1 fruit fly cellular context compared by ENCODE assay signal in the genomic region with DNA sequence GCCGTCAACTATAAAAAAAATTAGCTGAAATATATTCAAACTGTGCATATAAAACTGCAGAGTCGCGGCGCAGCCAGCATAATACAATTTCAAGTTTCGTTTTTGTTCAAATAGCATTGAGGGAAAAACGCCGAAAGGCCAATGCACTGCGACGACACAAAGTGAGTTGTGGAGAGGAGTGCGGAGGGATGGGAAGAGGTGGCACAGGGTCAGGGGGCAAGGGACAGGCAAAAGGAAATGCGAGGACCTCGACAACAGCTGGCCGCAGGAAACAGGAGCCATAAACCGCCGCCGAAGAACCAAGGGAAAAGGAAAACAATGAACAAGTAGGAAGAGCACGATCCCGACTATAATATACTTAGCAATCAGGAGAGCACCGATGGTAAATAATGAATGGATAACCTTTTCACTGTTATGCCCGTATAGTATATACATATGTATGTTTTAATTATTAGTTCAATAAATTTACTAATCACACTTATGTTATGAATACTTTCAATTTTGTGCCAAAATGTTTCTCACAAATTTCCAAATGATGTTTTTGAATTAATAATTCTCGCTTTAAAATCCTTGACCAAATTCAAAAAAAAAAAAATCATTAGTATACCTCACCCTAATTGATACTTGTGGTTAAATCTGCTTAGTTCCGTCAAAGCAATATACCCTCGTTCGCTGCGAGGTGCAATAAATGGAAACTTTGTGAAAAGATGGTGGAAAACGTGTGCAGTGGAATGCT.
TF ChIP-seq lines count a peak whose summit lies in the region.

No protein-coding gene starts in this region.

TF ChIP-seq in whole organism, embryonic, 481 proteins besides CTCF, POLR2A, EP300 and RAD21 (continued from another document and continues in another):
- no peak for TF ChIP-seq NC2α (GFP tag; optimal IDR thresholded peaks at IDR 0.05; lab: Kevin White, UChicago)
- TF ChIP-seq CG43689 (GFP tag; IDR thresholded peaks at IDR 0.05; lab: Robert Waterston, UW), result no peak
- no peak for TF ChIP-seq HmgD (GFP tag; optimal IDR thresholded peaks at IDR 0.05; lab: Kevin White, UChicago)
- TF ChIP-seq CG11560 (tag; IDR thresholded peaks at IDR 0.05; lab: Robert Waterston, UW), result no peak
- peak; percentile 81 for TF ChIP-seq dmrt11E (tag; optimal IDR thresholded peaks at IDR 0.05; lab: Kevin White, UChicago)
- TF ChIP-seq zf30C (GFP tag; optimal IDR thresholded peaks at IDR 0.05; lab: Kevin White, UChicago), result no peak
- TF ChIP-seq pzg (GFP tag; optimal IDR thresholded peaks at IDR 0.05; lab: Kevin White, UChicago), result no peak
- TF ChIP-seq ken (GFP tag; IDR thresholded peaks at IDR 0.05; lab: Robert Waterston, UW), result no peak
- no peak for TF ChIP-seq CG11504 (tag; optimal IDR thresholded peaks at IDR 0.05; lab: Kevin White, UChicago)
- no peak for TF ChIP-seq Nf-YA (GFP tag; IDR thresholded peaks at IDR 0.05; lab: Robert Waterston, UW)
- TF ChIP-seq Scr (GFP tag; IDR thresholded peaks at IDR 0.05; lab: Robert Waterston, UW; ENCODE audit: partially characterized antibody), result no peak
- TF ChIP-seq jumu (GFP tag; optimal IDR thresholded peaks at IDR 0.05; lab: Kevin White, UChicago), result no peak
- no peak for TF ChIP-seq MESR4 (GFP tag; optimal IDR thresholded peaks at IDR 0.05; lab: Kevin White, UChicago)
- TF ChIP-seq CG9727 (GFP tag; optimal IDR thresholded peaks at IDR 0.05; lab: Kevin White, UChicago), result peak; percentile 79
- TF ChIP-seq chinmo (GFP tag; IDR thresholded peaks at IDR 0.05; lab: Robert Waterston, UW; ENCODE audit: partially characterized antibody), result no peak
- no peak for TF ChIP-seq ci (GFP tag; IDR thresholded peaks at IDR 0.05; lab: Robert Waterston, UW)
- TF ChIP-seq pb (GFP tag; optimal IDR thresholded peaks at IDR 0.05; lab: Kevin White, UChicago), result no peak
- no peak for TF ChIP-seq CG14965 (GFP tag; optimal IDR thresholded peaks at IDR 0.05; lab: Kevin White, UChicago; ENCODE audit: borderline replicate concordance)
- TF ChIP-seq CG3726 (GFP tag; IDR thresholded peaks at IDR 0.05; lab: Robert Waterston, UW), result no peak
- TF ChIP-seq wor (GFP tag; IDR thresholded peaks at IDR 0.05; lab: Robert Waterston, UW), result no peak
- TF ChIP-seq CG11085 (GFP tag; IDR thresholded peaks at IDR 0.05; lab: Robert Waterston, UW), result no peak
- no peak for TF ChIP-seq Pdp1 (GFP tag; optimal IDR thresholded peaks at IDR 0.05; lab: Kevin White, UChicago)
- no peak for TF ChIP-seq disco-r (GFP tag; optimal IDR thresholded peaks at IDR 0.05; lab: Kevin White, UChicago)
- TF ChIP-seq trem (tag; optimal IDR thresholded peaks at IDR 0.05; lab: Kevin White, UChicago), result no peak
- TF ChIP-seq CG15696 (tag; optimal IDR thresholded peaks at IDR 0.05; lab: Kevin White, UChicago), result peak; percentile 53
- no peak for TF ChIP-seq CG12155 (GFP tag; optimal IDR thresholded peaks at IDR 0.05; lab: Kevin White, UChicago)
- TF ChIP-seq hb (GFP tag; IDR thresholded peaks at IDR 0.05; lab: Robert Waterston, UW; ENCODE audit: partially characterized antibody), result no peak
- TF ChIP-seq klu (GFP tag; IDR thresholded peaks at IDR 0.05; lab: Robert Waterston, UW), result no peak
- TF ChIP-seq Dbx (GFP tag; IDR thresholded peaks at IDR 0.05; lab: Robert Waterston, UW), result no peak
- peak; percentile 25 for TF ChIP-seq CG2678 (tag; optimal IDR thresholded peaks at IDR 0.05; lab: Kevin White, UChicago)
- no peak for TF ChIP-seq h (optimal IDR thresholded peaks at IDR 0.05; lab: Kevin White, UChicago)
- no peak for TF ChIP-seq sqz (GFP tag; optimal IDR thresholded peaks at IDR 0.05; lab: Kevin White, UChicago)
- no peak for TF ChIP-seq lbe (GFP tag; optimal IDR thresholded peaks at IDR 0.05; lab: Kevin White, UChicago)
- no peak for TF ChIP-seq Atf-2 (GFP tag; optimal IDR thresholded peaks at IDR 0.05; lab: Kevin White, UChicago)
- TF ChIP-seq CG30403 (GFP tag; optimal IDR thresholded peaks at IDR 0.05; lab: Kevin White, UChicago), result peak; percentile 52
- TF ChIP-seq fd96Cb (tag; optimal IDR thresholded peaks at IDR 0.05; lab: Kevin White, UChicago), result peak; percentile 19
- peak in 1 of 2 experiments; percentile 42 for TF ChIP-seq bsh (GFP tag; optimal IDR thresholded peaks at IDR 0.05; lab: Kevin White, UChicago)
- peak; percentile 1 for TF ChIP-seq CG4820 (GFP tag; optimal IDR thresholded peaks at IDR 0.05; lab: Kevin White, UChicago)
- no peak for TF ChIP-seq repo (GFP tag; optimal IDR thresholded peaks at IDR 0.05; lab: Kevin White, UChicago)
- TF ChIP-seq CG1024 (GFP tag; IDR thresholded peaks at IDR 0.05; lab: Robert Waterston, UW), result no peak
- TF ChIP-seq chn (GFP tag; optimal IDR thresholded peaks at IDR 0.05; lab: Kevin White, UChicago), result no peak
- TF ChIP-seq CG2116 (GFP tag; optimal IDR thresholded peaks at IDR 0.05; lab: Kevin White, UChicago), result no peak
- peak; percentile 65; the same call in 1 of the 3 replicates for TF ChIP-seq CG2199 (GFP tag; IDR thresholded peaks at IDR 0.05; lab: Robert Waterston, UW)
- TF ChIP-seq Xbp1 (GFP tag; optimal IDR thresholded peaks at IDR 0.05; lab: Kevin White, UChicago), result peak; percentile 51
- no peak for TF ChIP-seq CG2129 (GFP tag; IDR thresholded peaks at IDR 0.05; lab: Robert Waterston, UW; ENCODE audit: partially characterized antibody)
- TF ChIP-seq CG5953 (GFP tag; IDR thresholded peaks at IDR 0.05; lab: Robert Waterston, UW), result no peak
- peak; percentile 55 for TF ChIP-seq CG18262 (tag; optimal IDR thresholded peaks at IDR 0.05; lab: Kevin White, UChicago)
- TF ChIP-seq Hr78 (GFP tag; optimal IDR thresholded peaks at IDR 0.05; lab: Kevin White, UChicago), result peak in 1 of 2 experiments; percentile 12
- no peak for TF ChIP-seq H2.0 (GFP tag; IDR thresholded peaks at IDR 0.05; lab: Robert Waterston, UW)
- no peak for TF ChIP-seq schlank (tag; optimal IDR thresholded peaks at IDR 0.05; lab: Kevin White, UChicago)
- TF ChIP-seq mam (GFP tag; optimal IDR thresholded peaks at IDR 0.05; lab: Kevin White, UChicago), result no peak
- no peak for TF ChIP-seq Dek (tag; optimal IDR thresholded peaks at IDR 0.05; lab: Kevin White, UChicago)
- TF ChIP-seq gce (GFP tag; IDR thresholded peaks at IDR 0.05; lab: Robert Waterston, UW), result no peak
- TF ChIP-seq CG31365 (tag; optimal IDR thresholded peaks at IDR 0.05; lab: Kevin White, UChicago), result no peak
- TF ChIP-seq CG8281 (tag; optimal IDR thresholded peaks at IDR 0.05; lab: Kevin White, UChicago), result no peak
- peak; percentile 55 for TF ChIP-seq row (GFP tag; IDR thresholded peaks at IDR 0.05; lab: Robert Waterston, UW)
- TF ChIP-seq stwl (tag; optimal IDR thresholded peaks at IDR 0.05; lab: Kevin White, UChicago), result no peak
- peak; percentile 54 for TF ChIP-seq dmrt99B (tag; optimal IDR thresholded peaks at IDR 0.05; lab: Kevin White, UChicago)
- peak; percentile 45 for TF ChIP-seq CG10209 (GFP tag; optimal IDR thresholded peaks at IDR 0.05; lab: Kevin White, UChicago)
- TF ChIP-seq CG9817 (tag; optimal IDR thresholded peaks at IDR 0.05; lab: Kevin White, UChicago), result no peak
- no peak for TF ChIP-seq corto (GFP tag; optimal IDR thresholded peaks at IDR 0.05; lab: Kevin White, UChicago)
- TF ChIP-seq Optix (GFP tag; IDR thresholded peaks at IDR 0.05; lab: Robert Waterston, UW), result no peak
- TF ChIP-seq CG13296 (GFP tag; optimal IDR thresholded peaks at IDR 0.05; lab: Kevin White, UChicago), result no peak
- TF ChIP-seq Awh (GFP tag; IDR thresholded peaks at IDR 0.05; lab: Robert Waterston, UW), result no peak
- no peak for TF ChIP-seq pita (GFP tag; optimal IDR thresholded peaks at IDR 0.05; lab: Kevin White, UChicago)
- TF ChIP-seq CG5245 (GFP tag; optimal IDR thresholded peaks at IDR 0.05; lab: Kevin White, UChicago), result no peak
- TF ChIP-seq org-1 (GFP tag; optimal IDR thresholded peaks at IDR 0.05; lab: Kevin White, UChicago), result no peak
- no peak for TF ChIP-seq ash1 (GFP tag; optimal IDR thresholded peaks at IDR 0.05; lab: Kevin White, UChicago)
- no peak for TF ChIP-seq Antp (GFP tag; optimal IDR thresholded peaks at IDR 0.05; lab: Kevin White, UChicago)
- no peak for TF ChIP-seq grn (GFP tag; optimal IDR thresholded peaks at IDR 0.05; lab: Kevin White, UChicago)
- TF ChIP-seq pnt (GFP tag; optimal IDR thresholded peaks at IDR 0.05; lab: Kevin White, UChicago), result no peak
- TF ChIP-seq CG8388 (GFP tag; optimal IDR thresholded peaks at IDR 0.05; lab: Kevin White, UChicago), result peak; percentile 52
- TF ChIP-seq CG8765 (GFP tag; IDR thresholded peaks at IDR 0.05; lab: Robert Waterston, UW), result no peak
- TF ChIP-seq D19A (tag; optimal IDR thresholded peaks at IDR 0.05; lab: Kevin White, UChicago), result no peak
- TF ChIP-seq Dp (GFP tag; optimal IDR thresholded peaks at IDR 0.05; lab: Kevin White, UChicago), result no peak
- TF ChIP-seq PHDP (tag; optimal IDR thresholded peaks at IDR 0.05; lab: Kevin White, UChicago), result no peak
- peak; percentile 1 for TF ChIP-seq Blimp-1 (GFP tag; optimal IDR thresholded peaks at IDR 0.05; lab: Kevin White, UChicago)
- no peak for TF ChIP-seq CG7271 (tag; optimal IDR thresholded peaks at IDR 0.05; lab: Kevin White, UChicago)
- TF ChIP-seq CG10543 (GFP tag; optimal IDR thresholded peaks at IDR 0.05; lab: Kevin White, UChicago), result no peak
- no peak for TF ChIP-seq CG12942 (GFP tag; optimal IDR thresholded peaks at IDR 0.05; lab: Kevin White, UChicago)
- TF ChIP-seq CG9609 (GFP tag; optimal IDR thresholded peaks at IDR 0.05; lab: Kevin White, UChicago), result no peak
- peak; percentile 48 for TF ChIP-seq CG7839 (tag; optimal IDR thresholded peaks at IDR 0.05; lab: Kevin White, UChicago)
- TF ChIP-seq CG15269 (tag; optimal IDR thresholded peaks at IDR 0.05; lab: Kevin White, UChicago), result no peak
- TF ChIP-seq oc (tag; optimal IDR thresholded peaks at IDR 0.05; lab: Kevin White, UChicago), result no peak
- no peak for TF ChIP-seq MBD-R2 (GFP tag; IDR thresholded peaks at IDR 0.05; lab: Robert Waterston, UW)
- no peak for TF ChIP-seq Bgb (GFP tag; IDR thresholded peaks at IDR 0.05; lab: Robert Waterston, UW; ENCODE audit: partially characterized antibody)
- no peak for TF ChIP-seq CG12744 (GFP tag; optimal IDR thresholded peaks at IDR 0.05; lab: Kevin White, UChicago)
- TF ChIP-seq CG18476 (GFP tag; optimal IDR thresholded peaks at IDR 0.05; lab: Kevin White, UChicago), result no peak
- TF ChIP-seq CG8089 (GFP tag; optimal IDR thresholded peaks at IDR 0.05; lab: Kevin White, UChicago), result no peak
- TF ChIP-seq CG6272 (GFP tag; IDR thresholded peaks at IDR 0.05; lab: Robert Waterston, UW), result no peak
- TF ChIP-seq MTF-1 (GFP tag; optimal IDR thresholded peaks at IDR 0.05; lab: Kevin White, UChicago; ENCODE audit: borderline replicate concordance), result no peak
- no peak for TF ChIP-seq CG34224 (GFP tag; IDR thresholded peaks at IDR 0.05; lab: Robert Waterston, UW; ENCODE audit: partially characterized antibody)
- no peak for TF ChIP-seq toy (GFP tag; IDR thresholded peaks at IDR 0.05; lab: Robert Waterston, UW)
- peak; percentile 36 for TF ChIP-seq unpg (GFP tag; optimal IDR thresholded peaks at IDR 0.05; lab: Kevin White, UChicago)
- TF ChIP-seq CG4360 (GFP tag; IDR thresholded peaks at IDR 0.05; lab: Robert Waterston, UW), result no peak
- peak; percentile 45 for TF ChIP-seq CG2875 (GFP tag; optimal IDR thresholded peaks at IDR 0.05; lab: Kevin White, UChicago)
- TF ChIP-seq croc (GFP tag; conservative IDR thresholded peaks at IDR 0.05; lab: Robert Waterston, UW), result peak; percentile 21; the same call in 1 of the 3 replicates
- TF ChIP-seq HLH4C (GFP tag; IDR thresholded peaks at IDR 0.05; lab: Robert Waterston, UW; ENCODE audit: partially characterized antibody), result no peak
- TF ChIP-seq Oaz (GFP tag; IDR thresholded peaks at IDR 0.05; lab: Robert Waterston, UW), result no peak
- TF ChIP-seq lov (optimal IDR thresholded peaks at IDR 0.05; lab: Kevin White, UChicago), result no peak
- no peak for TF ChIP-seq lov (GFP tag; IDR thresholded peaks at IDR 0.05; lab: Robert Waterston, UW)
- no peak for TF ChIP-seq CG15514 (GFP tag; optimal IDR thresholded peaks at IDR 0.05; lab: Kevin White, UChicago)
- no peak; the same call in 1 of the 2 replicates for TF ChIP-seq CG31441 (GFP tag; IDR thresholded peaks at IDR 0.05; lab: Robert Waterston, UW)
- no peak for TF ChIP-seq pros (GFP tag; optimal IDR thresholded peaks at IDR 0.05; lab: Kevin White, UChicago)
- TF ChIP-seq CG17186 (GFP tag; optimal IDR thresholded peaks at IDR 0.05; lab: Kevin White, UChicago), result no peak
- peak; percentile 38 for TF ChIP-seq Max (GFP tag; optimal IDR thresholded peaks at IDR 0.05; lab: Kevin White, UChicago)
- no peak for TF ChIP-seq ranshi (GFP tag; IDR thresholded peaks at IDR 0.05; lab: Robert Waterston, UW)
- TF ChIP-seq rib (GFP tag; IDR thresholded peaks at IDR 0.05; lab: Robert Waterston, UW), result no peak
- TF ChIP-seq Ets97D (GFP tag; optimal IDR thresholded peaks at IDR 0.05; lab: Kevin White, UChicago), result no peak
- no peak for TF ChIP-seq Atf3 (GFP tag; optimal IDR thresholded peaks at IDR 0.05; lab: Kevin White, UChicago)
- no peak for TF ChIP-seq btn (GFP tag; optimal IDR thresholded peaks at IDR 0.05; lab: Kevin White, UChicago)
- no peak for TF ChIP-seq Poxn (GFP tag; IDR thresholded peaks at IDR 0.05; lab: Robert Waterston, UW)
- TF ChIP-seq Abd-B (GFP tag; optimal IDR thresholded peaks at IDR 0.05; lab: Kevin White, UChicago), result no peak
- no peak for TF ChIP-seq Atf6 (GFP tag; IDR thresholded peaks at IDR 0.05; lab: Robert Waterston, UW)
- no peak for TF ChIP-seq onecut (GFP tag; IDR thresholded peaks at IDR 0.05; lab: Robert Waterston, UW)
- no peak for TF ChIP-seq tx (GFP tag; optimal IDR thresholded peaks at IDR 0.05; lab: Kevin White, UChicago)
- TF ChIP-seq Nf-YB (GFP tag; optimal IDR thresholded peaks at IDR 0.05; lab: Kevin White, UChicago), result peak; percentile 13
- no peak for TF ChIP-seq CG17568 (GFP tag; optimal IDR thresholded peaks at IDR 0.05; lab: Kevin White, UChicago)
- no peak for TF ChIP-seq jigr1 (GFP tag; IDR thresholded peaks at IDR 0.05; lab: Robert Waterston, UW)
- TF ChIP-seq Gug (GFP tag; IDR thresholded peaks at IDR 0.05; lab: Robert Waterston, UW), result no peak
- TF ChIP-seq sisA (GFP tag; IDR thresholded peaks at IDR 0.05; lab: Robert Waterston, UW), result no peak
- peak; percentile 52 for TF ChIP-seq CG13775 (GFP tag; optimal IDR thresholded peaks at IDR 0.05; lab: Kevin White, UChicago)
- TF ChIP-seq tgo (GFP tag; IDR thresholded peaks at IDR 0.05; lab: Robert Waterston, UW), result no peak
- peak; percentile 68 for TF ChIP-seq ac (GFP tag; optimal IDR thresholded peaks at IDR 0.05; lab: Kevin White, UChicago)
- peak; percentile 9 for TF ChIP-seq ind (GFP tag; optimal IDR thresholded peaks at IDR 0.05; lab: Kevin White, UChicago)
- peak; percentile 44 for TF ChIP-seq CG16815 (GFP tag; optimal IDR thresholded peaks at IDR 0.05; lab: Kevin White, UChicago)
- TF ChIP-seq gro (GFP tag; optimal IDR thresholded peaks at IDR 0.05; lab: Kevin White, UChicago), result no peak
- no peak for TF ChIP-seq CG14014 (GFP tag; IDR thresholded peaks at IDR 0.05; lab: Robert Waterston, UW)
- no peak for TF ChIP-seq CG4617 (GFP tag; optimal IDR thresholded peaks at IDR 0.05; lab: Kevin White, UChicago; ENCODE audit: borderline replicate concordance)
